Worm (Caenorhabditis elegans): ENCODE results near the gene R13A5.7.

ce11 chrIII:7582885-7583284 lies 13.0 kb upstream of the R13A5.7 start, which contains the start of gene R13A5.10:
- TF ChIP-seq snpc-4 (GFP tag; optimal IDR thresholded peaks at IDR 0.05), result no peak
- no peak for TF ChIP-seq snpc-4 (tag; optimal IDR thresholded peaks at IDR 0.05)
- TF ChIP-seq C06A6.2 (GFP tag; conservative IDR thresholded peaks at IDR 0.05), result no peak
- no peak for TF ChIP-seq K11D2.4 (GFP tag; IDR thresholded peaks at IDR 0.05)
- no peak for TF ChIP-seq D2030.7 (GFP tag; IDR thresholded peaks at IDR 0.05)
- no peak for TF ChIP-seq efl-1 (GFP tag; optimal IDR thresholded peaks at IDR 0.05)
- no peak for TF ChIP-seq pha-4 (tag; optimal IDR thresholded peaks at IDR 0.05)
- no peak for TF ChIP-seq ceh-40 (GFP tag; IDR thresholded peaks at IDR 0.05)
- TF ChIP-seq egl-18 (GFP tag; IDR thresholded peaks at IDR 0.05), result no peak
- no peak for TF ChIP-seq lin-35 (GFP tag; optimal IDR thresholded peaks at IDR 0.05)
